Fruit fly (Drosophila melanogaster): ENCODE data around the gene Rchy1.

DNA sequence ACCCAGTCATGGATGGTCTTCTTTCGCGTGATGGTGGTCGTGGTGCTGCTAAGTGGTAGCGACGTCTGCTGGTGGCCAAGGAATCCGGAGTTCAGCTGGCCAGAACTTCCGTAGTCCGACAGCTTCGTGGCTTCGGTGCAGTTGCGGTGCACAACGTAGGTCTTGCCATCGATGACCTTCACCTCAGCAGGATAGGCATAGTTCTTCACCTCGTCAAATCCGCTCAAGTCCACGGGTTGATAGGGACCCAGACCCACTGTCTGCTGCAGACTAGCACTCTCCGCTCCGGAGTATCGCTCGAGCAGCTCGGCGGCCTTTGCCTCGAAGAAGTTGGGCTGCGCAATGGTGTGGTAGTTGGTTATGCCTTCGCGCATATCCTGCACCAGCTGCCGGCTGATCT, 44.0 kb downstream of the Rchy1 start:
- no peak for TF ChIP-seq CG8478 (optimal IDR thresholded peaks at IDR 0.05)
- no peak for TF ChIP-seq CTCF (optimal IDR thresholded peaks at IDR 0.05)
